Fruit fly (Drosophila melanogaster) Kc167 (cell line): ENCODE data around the gene CG6356.

Experiments
- Myc ChIP-seq: fragments of >200 bp; optimal IDR thresholded peaks from 2 replicates; lab custom pipeline; 2017; ENCODE audit warnings: missing external identifiers
- Sin3A ChIP-seq: fragments of >200 bp; optimal IDR thresholded peaks from 2 replicates; lab custom pipeline; 2018; ENCODE audit warnings: missing external identifiers
- insv ChIP-seq: fragments of >200 bp; optimal IDR thresholded peaks from 3 replicates; lab custom pipeline; 2018; ENCODE audit warnings: missing external identifiers

DNA sequence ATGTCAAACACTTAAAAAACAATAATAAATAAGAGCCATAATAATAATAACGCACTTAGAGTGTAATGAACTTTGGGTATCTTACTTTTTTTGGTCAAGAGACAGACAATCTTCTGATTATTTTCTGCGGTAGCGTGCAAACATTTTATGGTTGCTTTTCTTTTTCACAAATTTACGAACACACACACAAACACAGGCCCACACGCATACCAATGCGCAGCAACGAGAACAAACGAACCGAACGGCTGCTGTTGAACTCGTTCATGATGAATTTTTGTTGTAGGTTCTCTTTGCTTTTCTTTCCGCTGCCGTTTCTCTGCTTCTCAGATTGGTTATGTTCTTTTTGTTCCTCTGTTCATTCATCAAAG lies 49.6 kb upstream of the CG6356 start:
- no peak for TF ChIP-seq insv
- TF ChIP-seq Sin3A (lab: Kevin White, UChicago) = no peak
- TF ChIP-seq Myc (lab: Kevin White, UChicago) = no peak
